Fruit fly (Drosophila melanogaster) whole organism, adult: Measurements from ENCODE around the gene TyrRS.

Experiments used
- CG11617 ChIP-seq: fragments of 200-800 bp; sonication (Bioruptor generic); optimal IDR thresholded peaks from 2 replicates; lab custom pipeline; 2017; ENCODE audit warnings: mild to moderate bottlenecking, missing biosample characterization, missing genetic modification reagents, missing genetic modification characterization
- CG12768 ChIP-seq: fragments of 200-800 bp; sonication (Bioruptor generic); optimal IDR thresholded peaks from 2 replicates; lab custom pipeline; 2017; ENCODE audit warnings: missing biosample characterization, missing genetic modification characterization, mild to moderate bottlenecking, moderate library complexity, missing genetic modification reagents
- Mnt ChIP-seq: fragments of 200-800 bp; sonication (Bioruptor generic); optimal IDR thresholded peaks from 2 replicates; lab custom pipeline; 2016; ENCODE audit warnings: missing biosample characterization, mild to moderate bottlenecking, missing genetic modification characterization
- bab1 ChIP-seq: fragments of 200-800 bp; sonication (Bioruptor generic); optimal IDR thresholded peaks from 3 replicates; lab custom pipeline; 2019; ENCODE audit warnings: missing biosample characterization, mild to moderate bottlenecking, missing genetic modification characterization, moderate library complexity
- ovo ChIP-seq: fragments of 200-800 bp; sonication (Bioruptor generic); optimal IDR thresholded peaks from 2 replicates; lab custom pipeline; 2016; ENCODE audit warnings: missing biosample characterization, missing genetic modification characterization

dm6 chr3L:16392203-16392800 is 26.8 kb downstream of the TyrRS start:
- TF ChIP-seq CG11617 (GFP tag; lab: Kevin White, UChicago), result no peak
- no peak for TF ChIP-seq bab1
- TF ChIP-seq CG12768, result no peak
- TF ChIP-seq Mnt (GFP tag; lab: Kevin White, UChicago), result no peak
- no peak for TF ChIP-seq ovo
